Fruit fly (Drosophila melanogaster): ENCODE data around the gene CG2082.

DNA sequence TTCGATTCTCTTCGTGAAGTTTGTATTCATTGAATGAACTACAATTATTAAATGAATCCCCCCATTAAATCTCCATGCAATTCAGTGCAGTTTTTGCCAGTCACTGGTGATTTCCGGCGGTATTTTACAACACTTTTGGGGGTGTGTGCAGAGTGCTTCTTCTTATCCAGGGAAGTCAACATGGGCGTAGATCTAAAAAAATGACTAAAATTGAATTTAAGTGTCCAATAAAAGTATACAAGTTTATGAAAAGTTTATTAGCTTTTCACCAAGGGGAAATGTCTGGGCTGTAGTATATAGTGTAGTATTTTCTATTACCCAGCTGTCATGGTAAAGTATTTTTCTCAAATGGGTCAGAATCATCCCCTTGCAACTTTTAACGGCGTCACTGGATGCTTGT lies 10.6 kb upstream of the CG2082 start, which contains the start of gene Hpf1:
- TF ChIP-seq psq (optimal IDR thresholded peaks at IDR 0.05) = no peak
- no peak for TF ChIP-seq pan (optimal IDR thresholded peaks at IDR 0.05)

All from whole organism.